Worm (Caenorhabditis elegans) whole organism, mixed stage, embryonic: Measurements from ENCODE around the gene mboa-3.

Experiments used
- M03D4.4 ChIP-seq: sonication (generic microtip); optimal IDR thresholded peaks from 2 replicates; lab custom pipeline; 2017; ENCODE audit warnings: mild to moderate bottlenecking, missing genetic modification characterization, missing compliant biosample characterization
- bed-3 ChIP-seq: fragments of 200-800 bp; sonication (Bioruptor generic); optimal IDR thresholded peaks from 3 replicates; lab custom pipeline; 2018; ENCODE audit warnings: mild to moderate bottlenecking, missing genetic modification characterization, moderate library complexity, missing compliant biosample characterization
- blmp-1 ChIP-seq: fragments of 150-350 bp; optimal IDR thresholded peaks from 2 replicates; lab custom pipeline; 2014; ENCODE audit warnings: missing biosample characterization, missing genetic modification characterization
- ceh-39 ChIP-seq: fragments of 150-350 bp; optimal IDR thresholded peaks from 2 replicates; lab custom pipeline; 2014; ENCODE audit warnings: missing biosample characterization, missing genetic modification characterization
- ceh-43 ChIP-seq: fragments of 200-800 bp; sonication (Bioruptor generic); optimal IDR thresholded peaks from 2 replicates; lab custom pipeline; 2018; ENCODE audit warnings: mild to moderate bottlenecking, missing genetic modification characterization, moderate library complexity, missing compliant biosample characterization
- ceh-83 ChIP-seq: fragments of 200-800 bp; sonication (Bioruptor generic); optimal IDR thresholded peaks from 2 replicates; lab custom pipeline; 2018; ENCODE audit warnings: mild to moderate bottlenecking, missing genetic modification characterization, missing compliant biosample characterization
- ces-1 ChIP-seq: fragments of 150-350 bp; optimal IDR thresholded peaks from 2 replicates; lab custom pipeline; 2014; ENCODE audit warnings: missing biosample characterization, missing genetic modification reagents, missing genetic modification characterization
- cnd-1 ChIP-seq: fragments of 200-800 bp; sonication (Bioruptor generic); optimal IDR thresholded peaks from 2 replicates; lab custom pipeline; 2018; ENCODE audit warnings: mild to moderate bottlenecking, missing genetic modification characterization, missing compliant biosample characterization
- drap-1 ChIP-seq: fragments of 200-800 bp; sonication (Bioruptor generic); optimal IDR thresholded peaks from 3 replicates; lab custom pipeline; 2018; ENCODE audit warnings: mild to moderate bottlenecking, missing genetic modification characterization, missing compliant biosample characterization
- elt-1 ChIP-seq: sonication (generic microtip); optimal IDR thresholded peaks from 2 replicates; lab custom pipeline; 2017; ENCODE audit warnings: missing genetic modification characterization, mild to moderate bottlenecking, missing compliant biosample characterization, antibody characterized with exemption, moderate library complexity, borderline replicate concordance; ENCODE audit not compliant: insufficient read depth
- elt-3 ChIP-seq: fragments of 150-350 bp; optimal IDR thresholded peaks from 2 replicates; lab custom pipeline; 2014; ENCODE audit warnings: missing biosample characterization, missing genetic modification characterization
- flh-1 ChIP-seq: fragments of 200-800 bp; sonication (Bioruptor generic); optimal IDR thresholded peaks from 2 replicates; lab custom pipeline; 2018; ENCODE audit warnings: mild to moderate bottlenecking, missing genetic modification characterization, moderate library complexity, missing compliant biosample characterization
- ham-2 ChIP-seq: fragments of 200-800 bp; sonication (Bioruptor generic); optimal IDR thresholded peaks from 2 replicates; lab custom pipeline; 2018; ENCODE audit warnings: mild to moderate bottlenecking, missing genetic modification characterization, missing compliant biosample characterization
- hlh-1 ChIP-seq: fragments of 150-350 bp; optimal IDR thresholded peaks from 2 replicates; lab custom pipeline; 2014; ENCODE audit warnings: missing biosample characterization, missing genetic modification reagents, missing genetic modification characterization
- lin-32 ChIP-seq: fragments of 200-800 bp; sonication (Bioruptor generic); optimal IDR thresholded peaks from 2 replicates; lab custom pipeline; 2018; ENCODE audit warnings: mild to moderate bottlenecking, missing genetic modification characterization, missing compliant biosample characterization
- lsy-2 ChIP-seq: fragments of 150-350 bp; optimal IDR thresholded peaks from 2 replicates; lab custom pipeline; 2014; ENCODE audit warnings: missing biosample characterization, missing genetic modification characterization
- mab-5 ChIP-seq: fragments of 150-350 bp; optimal IDR thresholded peaks from 2 replicates; lab custom pipeline; 2014; ENCODE audit warnings: missing biosample characterization, missing genetic modification characterization
- mep-1 ChIP-seq: fragments of 150-350 bp; optimal IDR thresholded peaks from 2 replicates; lab custom pipeline; 2017; ENCODE audit warnings: missing biosample characterization, missing genetic modification reagents, missing genetic modification characterization, inconsistent platforms
- mls-2 ChIP-seq: sonication (generic microtip); optimal IDR thresholded peaks from 2 replicates; lab custom pipeline; 2016; ENCODE audit warnings: mild to moderate bottlenecking, missing genetic modification characterization, moderate library complexity, missing compliant biosample characterization
- nhr-12 ChIP-seq: fragments of 150-350 bp; optimal IDR thresholded peaks from 2 replicates; lab custom pipeline; 2014; ENCODE audit warnings: missing biosample characterization, missing genetic modification characterization
- nhr-2 ChIP-seq: fragments of 150-350 bp; optimal IDR thresholded peaks from 2 replicates; lab custom pipeline; 2014; ENCODE audit warnings: missing biosample characterization, missing genetic modification characterization
- nhr-237 ChIP-seq: fragments of 150-350 bp; optimal IDR thresholded peaks from 2 replicates; lab custom pipeline; 2014; ENCODE audit warnings: missing biosample characterization, missing genetic modification characterization
- nhr-28 ChIP-seq: fragments of 150-350 bp; optimal IDR thresholded peaks from 2 replicates; lab custom pipeline; 2014; ENCODE audit warnings: missing biosample characterization, missing genetic modification characterization
- nhr-76 ChIP-seq: sonication (generic microtip); optimal IDR thresholded peaks from 2 replicates; lab custom pipeline; 2017; ENCODE audit warnings: missing biosample characterization, missing genetic modification characterization
- pha-4 ChIP-seq: fragments of 150-350 bp; optimal IDR thresholded peaks from 2 replicates; lab custom pipeline; 2018; ENCODE audit warnings: missing biosample characterization, missing genetic modification reagents, missing genetic modification characterization
- sem-2 ChIP-seq: fragments of 200-800 bp; sonication (Bioruptor generic); optimal IDR thresholded peaks from 2 replicates; lab custom pipeline; 2018; ENCODE audit warnings: mild to moderate bottlenecking, missing genetic modification characterization, missing compliant biosample characterization
- sptf-1 ChIP-seq: sonication (generic microtip); optimal IDR thresholded peaks from 2 replicates; lab custom pipeline; 2017; ENCODE audit warnings: mild to moderate bottlenecking, missing genetic modification characterization, moderate library complexity, missing compliant biosample characterization
- tbx-8 ChIP-seq: fragments of 200-800 bp; sonication (Bioruptor generic); optimal IDR thresholded peaks from 2 replicates; lab custom pipeline; 2018; ENCODE audit warnings: mild to moderate bottlenecking, missing genetic modification characterization, moderate library complexity, missing compliant biosample characterization
- unc-120 ChIP-seq: sonication (generic microtip); optimal IDR thresholded peaks from 2 replicates; lab custom pipeline; 2017; ENCODE audit warnings: missing genetic modification characterization, missing compliant biosample characterization; ENCODE audit not compliant: poor library complexity, severe bottlenecking
- unc-39 ChIP-seq: fragments of 150-350 bp; optimal IDR thresholded peaks from 2 replicates; lab custom pipeline; 2014; ENCODE audit warnings: missing biosample characterization, missing genetic modification characterization
- unc-62 ChIP-seq: fragments of 150-350 bp; optimal IDR thresholded peaks from 2 replicates; lab custom pipeline; 2014; ENCODE audit warnings: missing biosample characterization, missing genetic modification reagents, missing genetic modification characterization
- ztf-11 ChIP-seq: fragments of 150-350 bp; optimal IDR thresholded peaks from 2 replicates; lab custom pipeline; 2014; ENCODE audit warnings: missing biosample characterization, missing genetic modification characterization

Gene mboa-3

ce11 chrX:5492820-5493382 is 29.7 kb downstream of the mboa-3 start, which contains the start of the genes bus-8A and bus-8B:
Gene bus-8A, plus strand, starts transcription at chrX:5492915.
Gene bus-8B, plus strand, starts transcription at chrX:5493332.
- no peak for TF ChIP-seq ham-2
- no peak for TF ChIP-seq blmp-1 (tag; lab: Kevin White, UChicago)
- no peak for TF ChIP-seq drap-1
- no peak for TF ChIP-seq M03D4.4 (tag; lab: Kevin White, UChicago)
- TF ChIP-seq nhr-2 (tag; lab: Kevin White, UChicago) = no peak
- no peak for TF ChIP-seq mls-2
- TF ChIP-seq hlh-1 = no peak
- TF ChIP-seq ztf-11 (tag; lab: Kevin White, UChicago) = no peak
- no peak for TF ChIP-seq nhr-28
- TF ChIP-seq mab-5 (tag; lab: Kevin White, UChicago) = no peak
- no peak for TF ChIP-seq elt-1
- no peak for TF ChIP-seq ceh-83 (GFP tag; lab: Kevin White, UChicago)
- no peak for TF ChIP-seq ceh-43
- TF ChIP-seq nhr-12 (tag; lab: Kevin White, UChicago) = no peak
- TF ChIP-seq bed-3 (GFP tag; lab: Kevin White, UChicago) = no peak
- TF ChIP-seq unc-39 (tag; lab: Kevin White, UChicago) = no peak
- TF ChIP-seq nhr-76 (tag; lab: Kevin White, UChicago) = no peak
- TF ChIP-seq sptf-1 = no peak
- TF ChIP-seq lsy-2 = no peak

ce11 chrX:5489538-5489937 is 33.1 kb downstream of the mboa-3 start, which contains the start of gene F55D1.1:
Gene F55D1.1, plus strand, starts transcription at chrX:5489838.
- no peak for TF ChIP-seq lin-32 (GFP tag; lab: Kevin White, UChicago)
- TF ChIP-seq ces-1 = no peak
- TF ChIP-seq M03D4.4 (tag; lab: Kevin White, UChicago) = no peak
- TF ChIP-seq ztf-11 (tag; lab: Kevin White, UChicago) = no peak
- no peak for TF ChIP-seq nhr-2 (tag; lab: Kevin White, UChicago)
- TF ChIP-seq ceh-39 (tag; lab: Kevin White, UChicago) = no peak
- no peak for TF ChIP-seq bed-3 (GFP tag; lab: Kevin White, UChicago)
- TF ChIP-seq unc-39 (tag; lab: Kevin White, UChicago) = no peak
- TF ChIP-seq sptf-1 = no peak
- TF ChIP-seq elt-3 (tag; lab: Kevin White, UChicago) = no peak
- TF ChIP-seq flh-1 (GFP tag; lab: Kevin White, UChicago) = no peak

- TF ChIP-seq elt-1 (peak; percentile 31), tbx-8 (GFP tag; lab: Kevin White, UChicago) (no peak), blmp-1 (tag; lab: Kevin White, UChicago) (peak; percentile 60), cnd-1 (tag; lab: Kevin White, UChicago) (no peak)
Measured at ce11 chrX:5488867-5489266, 33.8 kb downstream of the mboa-3 start.

- no peak for TF ChIP-seq blmp-1 (tag; lab: Kevin White, UChicago)
- TF ChIP-seq ces-1 = peak; percentile 21
Measured at ce11 chrX:5485931-5486537, 36.6 kb downstream of the mboa-3 start, which contains the start of gene C25F6.1. Gene C25F6.1, plus strand, starts transcription at chrX:5486487.

ce11 chrX:5485284-5485927 is 37.2 kb downstream of the mboa-3 start:
- TF ChIP-seq ceh-83 (GFP tag; lab: Kevin White, UChicago) (peak; percentile 54), pha-4 (tag; lab: Kevin White, UChicago) (no peak), mab-5 (tag; lab: Kevin White, UChicago) (no peak)

- TF ChIP-seq ceh-39 (tag; lab: Kevin White, UChicago) (no peak), sptf-1 (no peak), mls-2 (peak; percentile 33), ham-2 (peak; percentile 1), tbx-8 (GFP tag; lab: Kevin White, UChicago) (no peak), nhr-2 (tag; lab: Kevin White, UChicago) (peak; percentile 7), unc-39 (tag; lab: Kevin White, UChicago) (no peak), drap-1 (no peak), elt-1 (no peak), ceh-83 (GFP tag; lab: Kevin White, UChicago) (no peak), blmp-1 (tag; lab: Kevin White, UChicago) (peak; percentile 72), unc-120 (tag; lab: Kevin White, UChicago) (no peak), sem-2 (no peak), hlh-1 (no peak), lsy-2 (no peak), pha-4 (tag; lab: Kevin White, UChicago) (peak; percentile 29), unc-62 (no peak), mep-1 (tag; lab: Kevin White, UChicago) (peak; percentile 11), flh-1 (GFP tag; lab: Kevin White, UChicago) (no peak), nhr-237 (tag; lab: Kevin White, UChicago) (peak; percentile 7), ceh-43 (no peak), M03D4.4 (tag; lab: Kevin White, UChicago) (no peak), cnd-1 (tag; lab: Kevin White, UChicago) (no peak), nhr-76 (tag; lab: Kevin White, UChicago) (no peak), ces-1 (no peak)
Measured at ce11 chrX:5479876-5480580, 42.6 kb downstream of the mboa-3 start.
